Worm (Caenorhabditis elegans) whole organism, midembryonic: Measurements from ENCODE around the gene C15H11.13.

Experiments used
- T22C8.4 ChIP-seq: fragments of 200-800 bp; sonication (Bioruptor generic); IDR thresholded peaks from 2 replicates; pipeline ENCODE4 v1.3.6; 2022; ENCODE audit warnings: missing genetic modification characterization, missing compliant biosample characterization
- cog-1 ChIP-seq: sonication (generic microtip); optimal IDR thresholded peaks from 2 replicates; lab custom pipeline; 2016; ENCODE audit warnings: missing genetic modification characterization, missing compliant biosample characterization
- flt-1 ChIP-seq: fragments of 200-800 bp; sonication (Bioruptor generic); IDR thresholded peaks from 2 replicates; pipeline ENCODE4 v1.3.6; 2022; ENCODE audit warnings: missing genetic modification characterization, missing compliant biosample characterization
- klf-2 ChIP-seq: fragments of 200-800 bp; sonication (Bioruptor generic); conservative IDR thresholded peaks from 2 replicates; pipeline ENCODE4 v1.3.6; 2022; ENCODE audit warnings: missing genetic modification reagents, missing genetic modification characterization, missing compliant biosample characterization
- med-1 ChIP-seq: sonication (generic microtip); optimal IDR thresholded peaks from 2 replicates; lab custom pipeline; 2017; ENCODE audit warnings: missing genetic modification characterization, mild to moderate bottlenecking, missing compliant biosample characterization, antibody characterized with exemption, missing genetic modification reagents; ENCODE audit not compliant: insufficient read depth
- ref-1 ChIP-seq: fragments of 200-800 bp; sonication (Bioruptor generic); conservative IDR thresholded peaks from 2 replicates; pipeline ENCODE4 v1.3.6; 2022; ENCODE audit warnings: missing genetic modification reagents, missing genetic modification characterization, missing compliant biosample characterization
- tab-1 ChIP-seq: fragments of 200-800 bp; sonication (Bioruptor generic); IDR thresholded peaks from 2 replicates; pipeline ENCODE4 v1.3.6; 2022; ENCODE audit warnings: missing genetic modification characterization, missing compliant biosample characterization
- ztf-23 ChIP-seq: fragments of 200-800 bp; sonication (Bioruptor generic); IDR thresholded peaks from 2 replicates; pipeline ENCODE4 v1.3.6; 2022; ENCODE audit warnings: missing genetic modification reagents, missing genetic modification characterization, missing compliant biosample characterization
- ztf-29 ChIP-seq: fragments of 200-800 bp; sonication (Bioruptor generic); IDR thresholded peaks from 2 replicates; pipeline ENCODE4 v1.3.6; 2022; ENCODE audit warnings: missing genetic modification reagents, missing genetic modification characterization, missing compliant biosample characterization

Gene C15H11.13

ce11 chrV:14428865-14429264 is 34.0 kb downstream of the C15H11.13 start, which contains the start of gene F23B12.1:
TSS of gene F23B12.1 (plus strand) at chrV:14429165.
- TF ChIP-seq med-1 (GFP tag; lab: Kevin White, UChicago) (no peak), flt-1 (GFP tag; lab: Robert Waterston, UW) (no peak), tab-1 (GFP tag; lab: Robert Waterston, UW) (no peak), ref-1 (GFP tag; lab: Robert Waterston, UW) (no peak), ztf-29 (no peak), ztf-23 (GFP tag; lab: Robert Waterston, UW) (no peak), T22C8.4 (GFP tag; lab: Robert Waterston, UW) (no peak), klf-2 (GFP tag; lab: Robert Waterston, UW) (no peak), cog-1 (tag; lab: Kevin White, UChicago) (no peak)

ce11 chrV:14432259-14432658 is 37.4 kb downstream of the C15H11.13 start, which contains the start of gene egl-1:
TSS of gene egl-1 (minus strand) at chrV:14432359.
- TF ChIP-seq ref-1 (GFP tag; lab: Robert Waterston, UW) (no peak), flt-1 (GFP tag; lab: Robert Waterston, UW) (no peak), tab-1 (GFP tag; lab: Robert Waterston, UW) (no peak), klf-2 (GFP tag; lab: Robert Waterston, UW) (no peak), ztf-23 (GFP tag; lab: Robert Waterston, UW) (no peak), cog-1 (tag; lab: Kevin White, UChicago) (no peak), T22C8.4 (GFP tag; lab: Robert Waterston, UW) (no peak), med-1 (GFP tag; lab: Kevin White, UChicago) (no peak), ztf-29 (no peak)

DNA sequence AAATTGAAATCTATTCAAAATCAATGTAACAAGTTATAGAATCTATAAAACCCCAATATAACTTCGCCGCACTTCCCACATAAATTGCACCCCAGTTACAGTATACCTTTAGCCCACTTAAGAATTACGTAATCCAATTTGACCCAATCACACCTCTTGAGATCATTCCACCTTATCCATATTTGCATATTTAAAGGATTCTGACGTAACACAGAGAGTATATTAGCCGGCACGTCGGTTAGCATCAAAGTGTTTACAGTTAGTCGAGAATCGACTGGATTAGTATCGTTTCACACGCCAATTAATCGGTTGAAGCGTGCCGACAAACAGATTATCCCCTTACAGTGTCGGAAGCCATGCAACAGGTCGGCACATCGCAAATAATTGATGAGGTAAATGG is 38.7 kb downstream of the C15H11.13 start:
- TF ChIP-seq ztf-23 (GFP tag; lab: Robert Waterston, UW) (no peak), T22C8.4 (GFP tag; lab: Robert Waterston, UW) (no peak), ref-1 (GFP tag; lab: Robert Waterston, UW) (no peak), ztf-29 (no peak)

DNA sequence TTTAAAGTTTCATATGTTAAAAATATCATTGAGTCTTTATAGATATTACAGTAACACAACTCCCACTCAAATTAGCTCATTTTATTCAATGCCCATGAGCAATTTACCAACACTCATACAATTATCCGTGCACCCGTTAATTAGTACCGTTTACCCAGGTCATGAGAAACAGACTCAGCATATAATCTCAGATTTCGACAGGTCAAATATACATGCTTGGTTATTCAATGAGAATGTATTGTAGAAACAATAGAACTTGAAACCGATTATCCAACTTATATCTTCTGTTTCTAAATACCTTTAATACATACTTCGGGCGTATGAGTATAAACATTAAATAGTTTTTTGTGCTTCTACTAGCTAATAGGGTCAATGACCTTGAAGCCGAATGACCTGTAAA is 41.4 kb downstream of the C15H11.13 start:
- TF ChIP-seq ref-1 (GFP tag; lab: Robert Waterston, UW) (no peak), T22C8.4 (GFP tag; lab: Robert Waterston, UW) (no peak), ztf-23 (GFP tag; lab: Robert Waterston, UW) (no peak), klf-2 (GFP tag; lab: Robert Waterston, UW) (no peak), med-1 (GFP tag; lab: Kevin White, UChicago) (no peak), tab-1 (GFP tag; lab: Robert Waterston, UW) (no peak), ztf-29 (no peak), flt-1 (GFP tag; lab: Robert Waterston, UW) (no peak), cog-1 (tag; lab: Kevin White, UChicago) (no peak)

DNA sequence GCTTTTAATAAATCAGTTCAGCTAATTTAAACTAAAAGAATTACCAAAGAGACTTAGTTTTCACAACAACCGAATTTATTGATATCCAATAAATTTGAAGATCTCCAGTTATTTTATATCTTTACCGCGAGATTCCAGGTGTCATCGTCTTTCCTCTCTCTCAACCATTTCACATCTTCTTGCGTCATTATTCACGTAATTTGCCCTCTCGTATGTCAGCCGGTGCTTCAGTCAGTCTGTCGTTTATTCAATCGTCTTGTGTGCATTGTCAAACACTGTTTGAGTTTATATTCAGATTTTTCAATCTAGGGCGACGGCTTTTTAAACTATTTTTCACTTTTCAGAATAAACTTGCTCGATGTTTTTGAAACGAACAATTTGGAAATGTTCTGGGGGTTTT is 42.5 kb downstream of the C15H11.13 start:
- TF ChIP-seq klf-2 (GFP tag; lab: Robert Waterston, UW) (no peak), ztf-23 (GFP tag; lab: Robert Waterston, UW) (no peak), T22C8.4 (GFP tag; lab: Robert Waterston, UW) (no peak), ref-1 (GFP tag; lab: Robert Waterston, UW) (no peak), med-1 (GFP tag; lab: Kevin White, UChicago) (no peak)

DNA sequence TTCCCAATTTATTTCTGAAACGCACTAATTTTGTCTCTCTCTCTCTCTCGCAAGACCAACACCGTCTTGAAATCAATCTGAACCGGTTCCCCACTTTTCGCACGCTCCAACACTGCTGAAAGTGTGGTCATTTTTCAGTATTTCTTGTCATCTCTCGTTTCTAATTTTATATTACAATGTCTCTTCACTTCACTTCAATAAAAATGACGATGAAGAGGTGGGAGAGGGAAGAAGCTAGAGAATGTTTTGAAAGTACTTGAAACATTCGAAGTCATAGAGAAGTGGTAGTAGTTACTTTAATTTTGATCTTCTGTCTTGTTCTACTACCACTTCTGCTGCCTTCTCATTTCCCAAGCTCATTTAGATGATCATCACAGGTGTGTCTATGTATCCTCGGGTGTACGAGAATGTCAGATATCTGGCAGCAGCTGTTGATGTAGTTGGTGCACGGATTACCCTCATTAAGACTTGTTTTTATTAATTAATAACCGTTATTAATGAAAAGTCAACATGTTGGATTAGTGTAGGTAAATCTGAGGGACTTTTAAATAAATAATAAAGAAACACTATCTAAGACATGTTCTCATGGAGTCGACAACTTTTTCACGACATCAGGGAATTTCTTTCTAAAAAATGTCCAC is 43.4 kb downstream of the C15H11.13 start:
- no peak for TF ChIP-seq med-1 (GFP tag; lab: Kevin White, UChicago)
- TF ChIP-seq ztf-29 = no peak
- no peak for TF ChIP-seq tab-1 (GFP tag; lab: Robert Waterston, UW)
- TF ChIP-seq flt-1 (GFP tag; lab: Robert Waterston, UW) = no peak
- TF ChIP-seq cog-1 (tag; lab: Kevin White, UChicago) = no peak
- no peak for TF ChIP-seq ref-1 (GFP tag; lab: Robert Waterston, UW)
- TF ChIP-seq T22C8.4 (GFP tag; lab: Robert Waterston, UW) = no peak
- TF ChIP-seq klf-2 (GFP tag; lab: Robert Waterston, UW) = no peak
- no peak for TF ChIP-seq ztf-23 (GFP tag; lab: Robert Waterston, UW)

DNA sequence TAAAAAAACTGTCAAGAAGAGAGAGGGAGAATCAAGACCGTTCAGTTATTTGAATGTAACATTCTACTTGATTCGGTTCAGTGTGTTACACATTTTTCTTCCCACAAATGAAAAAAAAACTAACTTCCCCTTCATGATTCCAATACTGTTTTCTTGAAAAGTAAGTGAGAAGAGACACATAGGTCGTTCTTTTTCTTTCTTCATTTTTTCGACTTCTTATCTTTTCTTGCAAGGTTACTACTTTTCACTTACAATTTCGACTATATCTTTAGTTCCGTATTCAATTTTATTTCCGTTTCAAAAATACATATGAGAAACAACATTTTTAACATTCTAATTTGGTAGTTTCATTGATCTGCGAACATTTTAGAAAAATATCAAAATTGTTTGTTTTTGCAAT is 44.4 kb downstream of the C15H11.13 start:
- no peak for TF ChIP-seq ztf-29
- no peak for TF ChIP-seq klf-2 (GFP tag; lab: Robert Waterston, UW)
- no peak for TF ChIP-seq T22C8.4 (GFP tag; lab: Robert Waterston, UW)
- TF ChIP-seq tab-1 (GFP tag; lab: Robert Waterston, UW) = no peak
- TF ChIP-seq cog-1 (tag; lab: Kevin White, UChicago) = no peak
- no peak for TF ChIP-seq flt-1 (GFP tag; lab: Robert Waterston, UW)
- no peak for TF ChIP-seq med-1 (GFP tag; lab: Kevin White, UChicago)
- TF ChIP-seq ref-1 (GFP tag; lab: Robert Waterston, UW) = no peak
- no peak for TF ChIP-seq ztf-23 (GFP tag; lab: Robert Waterston, UW)

DNA sequence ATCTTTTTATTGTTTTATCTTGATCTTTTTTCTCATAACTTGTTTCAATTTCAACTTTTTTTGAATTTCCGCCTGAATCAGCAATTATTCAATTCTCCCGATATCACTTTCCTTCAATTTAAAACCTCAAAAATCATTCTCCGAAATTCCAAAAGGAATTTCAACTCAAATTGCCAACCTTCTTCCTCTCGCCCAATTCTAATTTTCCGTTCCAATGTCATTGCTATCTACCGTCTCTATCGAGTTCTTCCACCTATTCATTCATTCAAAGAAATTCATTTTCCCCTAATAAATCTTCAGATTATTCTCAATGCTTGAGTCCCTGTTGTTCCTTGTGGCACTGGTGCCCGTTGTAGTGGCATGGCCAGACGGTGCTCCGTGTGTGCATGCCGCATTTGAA is 46.0 kb downstream of the C15H11.13 start, which contains the start of gene F23B12.4:
Gene F23B12.4 (plus strand): TSS at position 301 of the 400 bp plus-strand sequence.
- no peak for TF ChIP-seq klf-2 (GFP tag; lab: Robert Waterston, UW)
- TF ChIP-seq flt-1 (GFP tag; lab: Robert Waterston, UW) = no peak
- no peak for TF ChIP-seq T22C8.4 (GFP tag; lab: Robert Waterston, UW)
- no peak for TF ChIP-seq ztf-23 (GFP tag; lab: Robert Waterston, UW)
- TF ChIP-seq ztf-29 = no peak
- TF ChIP-seq ref-1 (GFP tag; lab: Robert Waterston, UW) = no peak
- TF ChIP-seq tab-1 (GFP tag; lab: Robert Waterston, UW) = no peak
- TF ChIP-seq med-1 (GFP tag; lab: Kevin White, UChicago) = no peak
- no peak for TF ChIP-seq cog-1 (tag; lab: Kevin White, UChicago)

ce11 chrV:14443471-14444015 is 48.7 kb downstream of the C15H11.13 start:
- TF ChIP-seq ztf-23 (GFP tag; lab: Robert Waterston, UW) (peak; percentile 63), tab-1 (GFP tag; lab: Robert Waterston, UW) (0 out of 2 replicates have a peak, but pooled peaks have one; percentile 14)
